Fruit fly (Drosophila melanogaster): ENCODE results near the gene CG6125.

The CG6125 gene

DNA sequence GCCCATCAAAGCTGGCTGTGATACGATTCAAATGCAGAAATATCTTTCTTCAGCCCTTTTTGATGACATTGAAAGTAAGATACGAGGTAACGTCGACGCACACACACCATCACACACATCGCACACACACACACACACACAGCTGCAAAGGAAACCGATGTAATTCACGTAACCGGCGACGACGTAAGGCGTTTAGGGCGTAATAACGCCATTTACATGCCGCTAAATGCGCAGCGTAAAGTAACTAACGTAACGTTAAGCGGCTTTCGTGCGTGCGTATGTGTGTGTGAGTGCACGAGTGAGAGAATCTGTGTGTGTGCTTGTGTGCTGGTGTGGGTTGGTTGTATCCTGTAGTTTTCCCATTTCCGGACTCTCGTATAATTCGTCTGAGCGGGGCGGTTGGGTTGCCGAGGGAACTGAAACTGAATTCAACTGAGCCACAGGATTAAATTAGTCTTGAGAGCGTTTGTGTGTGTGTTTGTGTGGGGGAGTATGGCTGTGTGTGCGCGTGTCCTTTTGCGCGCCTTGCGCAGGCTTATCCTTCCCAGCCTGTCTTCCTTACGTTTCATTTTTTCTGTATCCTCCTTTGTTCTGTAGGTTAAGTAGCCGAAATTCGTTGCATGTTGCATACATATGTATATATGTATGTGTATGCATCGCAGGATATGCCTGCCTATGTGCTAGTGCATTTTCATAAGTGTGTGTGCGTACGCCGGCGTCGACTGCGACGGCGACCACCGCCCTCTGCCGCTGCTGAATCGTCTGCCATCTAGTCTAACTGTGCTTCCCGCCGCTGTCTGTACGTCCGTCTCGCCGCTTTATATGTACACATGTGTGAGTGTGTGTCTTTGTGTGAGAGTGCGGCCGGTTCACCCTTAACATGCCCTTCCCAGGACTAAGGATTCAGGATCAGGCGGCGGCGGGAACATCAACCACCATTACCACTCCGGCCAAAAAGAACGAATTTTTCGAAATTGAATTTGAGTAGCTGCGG, 11.2 kb upstream of the CG6125 start (continued):
- TF ChIP-seq slbo (GFP tag; IDR thresholded peaks at IDR 0.05) (no peak), CG9932 (GFP tag; IDR thresholded peaks at IDR 0.05) (no peak), corto (GFP tag; optimal IDR thresholded peaks at IDR 0.05) (no peak), sens (GFP tag) (no peak), CG8089 (GFP tag; optimal IDR thresholded peaks at IDR 0.05) (no peak), Awh (GFP tag; IDR thresholded peaks at IDR 0.05) (no peak), CG7786 (GFP tag; optimal IDR thresholded peaks at IDR 0.05) (no peak), CG3281 (GFP tag; optimal IDR thresholded peaks at IDR 0.05) (no peak), CG4282 (GFP tag; optimal IDR thresholded peaks at IDR 0.05) (no peak), Deaf1 (tag; optimal IDR thresholded peaks at IDR 0.05) (peak; percentile 71), CG32767 (GFP tag; IDR thresholded peaks at IDR 0.05) (0 out of 2 replicates have a peak, but pooled peaks have one; percentile 16), CG14014 (GFP tag; IDR thresholded peaks at IDR 0.05) (no peak), exex (tag; optimal IDR thresholded peaks at IDR 0.05) (no peak), CkIIα-i1 (GFP tag; IDR thresholded peaks at IDR 0.05) (no peak), Pdp1 (GFP tag; optimal IDR thresholded peaks at IDR 0.05) (peak in 1 of 2 experiments; percentile 15), Adf1 (GFP tag; IDR thresholded peaks at IDR 0.05) (peak; percentile 85), knrl (GFP tag; IDR thresholded peaks at IDR 0.05; ENCODE audit: partially characterized antibody) (no peak), CG17612 (GFP tag; IDR thresholded peaks at IDR 0.05) (no peak), CG18764 (GFP tag; optimal IDR thresholded peaks at IDR 0.05) (no peak), fd64A (GFP tag; optimal IDR thresholded peaks at IDR 0.05) (no peak), oc (tag; optimal IDR thresholded peaks at IDR 0.05) (peak; percentile 53), Spps (tag; optimal IDR thresholded peaks at IDR 0.05) (no peak), zen (tag; optimal IDR thresholded peaks at IDR 0.05) (peak; percentile 13), Rfx (GFP tag; IDR thresholded peaks at IDR 0.05) (peak; percentile 23; the same call in 1 of the 2 replicates), danr (GFP tag; IDR thresholded peaks at IDR 0.05) (no peak), pros (GFP tag; optimal IDR thresholded peaks at IDR 0.05) (peak; percentile 79), Meics (GFP tag; optimal IDR thresholded peaks at IDR 0.05) (no peak), schlank (tag; optimal IDR thresholded peaks at IDR 0.05) (no peak), ewg (GFP tag; optimal IDR thresholded peaks at IDR 0.05) (peak; percentile 79), CG4730 (GFP tag; IDR thresholded peaks at IDR 0.05) (no peak), Blimp-1 (GFP tag; optimal IDR thresholded peaks at IDR 0.05) (no peak), HLH4C (GFP tag; IDR thresholded peaks at IDR 0.05; ENCODE audit: partially characterized antibody) (no peak), Stat92E (GFP tag; optimal IDR thresholded peaks at IDR 0.05) (no peak), CG16863 (GFP tag; optimal IDR thresholded peaks at IDR 0.05) (no peak), CrebB (tag; optimal IDR thresholded peaks at IDR 0.05) (no peak), CG12942 (GFP tag; optimal IDR thresholded peaks at IDR 0.05) (no peak), CG13624 (GFP tag; optimal IDR thresholded peaks at IDR 0.05) (no peak), ERR (GFP tag; optimal IDR thresholded peaks at IDR 0.05) (no peak), CG15479 (GFP tag; optimal IDR thresholded peaks at IDR 0.05) (peak; percentile 84), CG17802 (tag; optimal IDR thresholded peaks at IDR 0.05) (no peak), Xrp1 (GFP tag; IDR thresholded peaks at IDR 0.05) (no peak), Hr51 (GFP tag; optimal IDR thresholded peaks at IDR 0.05) (no peak), CG18476 (GFP tag; optimal IDR thresholded peaks at IDR 0.05) (no peak), Oli (tag; optimal IDR thresholded peaks at IDR 0.05) (no peak), Dbx (GFP tag; IDR thresholded peaks at IDR 0.05) (0 out of 3 replicates have a peak, but pooled peaks have one; percentile 9), CG9437 (GFP tag; optimal IDR thresholded peaks at IDR 0.05) (peak; percentile 99), Rx (GFP tag; IDR thresholded peaks at IDR 0.05) (no peak), pb (GFP tag; optimal IDR thresholded peaks at IDR 0.05) (no peak)

Measured in whole organism, embryonic.